Fruit fly (Drosophila melanogaster): ENCODE data around the gene mthl5.
A peak's percentile ranks its signal among the peaks of the same experiment; 100 is the strongest.

DNA sequence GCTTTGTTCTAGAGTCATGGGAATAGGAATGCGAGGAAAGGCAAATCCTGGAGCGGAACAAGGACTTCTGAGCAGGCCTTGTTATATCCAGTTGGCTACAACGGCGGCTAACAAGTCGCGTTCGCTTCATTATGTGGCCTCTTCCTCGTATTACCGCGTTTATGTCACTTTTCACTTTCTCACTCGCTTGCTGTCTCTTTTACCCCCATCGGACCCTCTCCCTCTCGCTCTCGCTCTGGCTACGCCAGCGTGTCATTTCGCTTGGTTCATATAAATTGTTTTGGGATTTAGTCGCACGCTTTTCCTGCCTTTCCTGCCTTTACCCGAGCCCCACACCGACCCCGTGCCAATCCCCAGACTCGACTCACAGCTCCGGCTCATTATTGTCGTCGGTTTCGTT lies 30.7 kb downstream of the mthl5 start:
- TF ChIP-seq CoRest (tag; optimal IDR thresholded peaks at IDR 0.05) (no peak), CG10654 (GFP tag; optimal IDR thresholded peaks at IDR 0.05) (no peak), Blimp-1 (GFP tag; optimal IDR thresholded peaks at IDR 0.05) (peak; percentile 69), Xbp1 (GFP tag; optimal IDR thresholded peaks at IDR 0.05) (no peak), vvl (GFP tag; IDR thresholded peaks at IDR 0.05) (no peak), CG32532 (GFP tag; IDR thresholded peaks at IDR 0.05) (no peak), gsb (GFP tag; IDR thresholded peaks at IDR 0.05) (no peak), Myb (GFP tag; optimal IDR thresholded peaks at IDR 0.05) (no peak), B-H2 (GFP tag; optimal IDR thresholded peaks at IDR 0.05) (no peak)

All from whole organism, embryonic.